Fruit fly (Drosophila melanogaster): ENCODE measurements around the gene vnc.

dm6 chr3L:9974172-9974896 is 2.2 kb downstream of the vnc start, which contains the start of gene dpr6:
- TF ChIP-seq CG10366 (GFP tag; IDR thresholded peaks at IDR 0.05) (no peak), CG12942 (GFP tag; optimal IDR thresholded peaks at IDR 0.05) (no peak), cas (GFP tag; IDR thresholded peaks at IDR 0.05) (no peak), bbx (GFP tag; IDR thresholded peaks at IDR 0.05; ENCODE audit: partially characterized antibody) (no peak), CG31224 (GFP tag; IDR thresholded peaks at IDR 0.05) (no peak), Fer2 (tag; optimal IDR thresholded peaks at IDR 0.05) (no peak), NfI (GFP tag; optimal IDR thresholded peaks at IDR 0.05) (peak; percentile 23), CG3065 (GFP tag; optimal IDR thresholded peaks at IDR 0.05) (no peak), CG31388 (GFP tag; optimal IDR thresholded peaks at IDR 0.05) (no peak), jigr1 (GFP tag; IDR thresholded peaks at IDR 0.05) (no peak), bigmax (GFP tag; optimal IDR thresholded peaks at IDR 0.05) (no peak), BtbVII (GFP tag; optimal IDR thresholded peaks at IDR 0.05) (no peak)

Data from whole organism, embryonic.